Worm (Caenorhabditis elegans) whole organism, midembryonic: ENCODE data around the gene nrde-2.

ENCODE experiments used
- T22C8.4 ChIP-seq: fragments of 200-800 bp; sonication (Bioruptor generic); IDR thresholded peaks from 2 replicates; pipeline ENCODE4 v1.3.6; 2022; ENCODE audit warnings: missing genetic modification characterization, missing compliant biosample characterization
- cog-1 ChIP-seq: sonication (generic microtip); optimal IDR thresholded peaks from 2 replicates; lab custom pipeline; 2016; ENCODE audit warnings: missing genetic modification characterization, missing compliant biosample characterization
- flt-1 ChIP-seq: fragments of 200-800 bp; sonication (Bioruptor generic); IDR thresholded peaks from 2 replicates; pipeline ENCODE4 v1.3.6; 2022; ENCODE audit warnings: missing genetic modification characterization, missing compliant biosample characterization
- med-1 ChIP-seq: sonication (generic microtip); optimal IDR thresholded peaks from 2 replicates; lab custom pipeline; 2017; ENCODE audit warnings: missing genetic modification characterization, mild to moderate bottlenecking, missing compliant biosample characterization, antibody characterized with exemption, missing genetic modification reagents; ENCODE audit not compliant: insufficient read depth
- ref-1 ChIP-seq: fragments of 200-800 bp; sonication (Bioruptor generic); conservative IDR thresholded peaks from 2 replicates; pipeline ENCODE4 v1.3.6; 2022; ENCODE audit warnings: missing genetic modification reagents, missing genetic modification characterization, missing compliant biosample characterization
- tab-1 ChIP-seq: fragments of 200-800 bp; sonication (Bioruptor generic); IDR thresholded peaks from 2 replicates; pipeline ENCODE4 v1.3.6; 2022; ENCODE audit warnings: missing genetic modification characterization, missing compliant biosample characterization
- ztf-23 ChIP-seq: fragments of 200-800 bp; sonication (Bioruptor generic); IDR thresholded peaks from 2 replicates; pipeline ENCODE4 v1.3.6; 2022; ENCODE audit warnings: missing genetic modification reagents, missing genetic modification characterization, missing compliant biosample characterization
- ztf-29 ChIP-seq: fragments of 200-800 bp; sonication (Bioruptor generic); IDR thresholded peaks from 2 replicates; pipeline ENCODE4 v1.3.6; 2022; ENCODE audit warnings: missing genetic modification reagents, missing genetic modification characterization, missing compliant biosample characterization

ce11 chrII:10218171-10218570, 29.3 kb downstream of the nrde-2 start, which contains the start of gene ref-1:
- TF ChIP-seq tab-1 (GFP tag; lab: Robert Waterston, UW) (no peak), ztf-29 (GFP tag; lab: Robert Waterston, UW) (no peak), cog-1 (no peak), ref-1 (GFP tag; lab: Robert Waterston, UW) (no peak), flt-1 (GFP tag; lab: Robert Waterston, UW) (no peak), T22C8.4 (GFP tag; lab: Robert Waterston, UW) (no peak), med-1 (no peak), ztf-23 (GFP tag; lab: Robert Waterston, UW) (no peak)
